Worm (Caenorhabditis elegans): Measurements from ENCODE around the gene F19H6.4.

Gene F19H6.4

ce11 chrX:12347822-12348221 lies 17.7 kb upstream of the F19H6.4 start:
- TF ChIP-seq unc-120 (tag; optimal IDR thresholded peaks at IDR 0.05; ENCODE audit: poor library complexity, severe bottlenecking) (peak; percentile 23), M03D4.4 (tag; optimal IDR thresholded peaks at IDR 0.05) (peak; percentile 39), elt-3 (tag; optimal IDR thresholded peaks at IDR 0.05) (no peak), drap-1 (GFP tag; optimal IDR thresholded peaks at IDR 0.05) (peak; percentile 13), elt-1 (tag; optimal IDR thresholded peaks at IDR 0.05; ENCODE audit: borderline replicate concordance, insufficient read depth) (no peak), sem-2 (GFP tag; optimal IDR thresholded peaks at IDR 0.05) (no peak)

- TF ChIP-seq M03D4.4 (tag; optimal IDR thresholded peaks at IDR 0.05) = no peak
- TF ChIP-seq cnd-1 (tag; optimal IDR thresholded peaks at IDR 0.05) = no peak
- TF ChIP-seq lin-32 (GFP tag; optimal IDR thresholded peaks at IDR 0.05) = no peak
- no peak for TF ChIP-seq mep-1 (tag; optimal IDR thresholded peaks at IDR 0.05)
- TF ChIP-seq nhr-76 (tag; optimal IDR thresholded peaks at IDR 0.05) = no peak
- TF ChIP-seq flh-1 (GFP tag; optimal IDR thresholded peaks at IDR 0.05) = no peak
- TF ChIP-seq unc-120 (tag; optimal IDR thresholded peaks at IDR 0.05; ENCODE audit: poor library complexity, severe bottlenecking) = no peak
- TF ChIP-seq ceh-83 (GFP tag; optimal IDR thresholded peaks at IDR 0.05) = no peak
- no peak for TF ChIP-seq ceh-43 (GFP tag; optimal IDR thresholded peaks at IDR 0.05)
- TF ChIP-seq elt-3 (tag; optimal IDR thresholded peaks at IDR 0.05) = no peak
- TF ChIP-seq tbx-8 (GFP tag; optimal IDR thresholded peaks at IDR 0.05) = no peak
- no peak for TF ChIP-seq lin-13 (tag; optimal IDR thresholded peaks at IDR 0.05)
- TF ChIP-seq drap-1 (GFP tag; optimal IDR thresholded peaks at IDR 0.05) = no peak
- no peak for TF ChIP-seq mab-5 (tag; optimal IDR thresholded peaks at IDR 0.05)
- TF ChIP-seq nhr-12 (tag; optimal IDR thresholded peaks at IDR 0.05) = no peak
- no peak for TF ChIP-seq ces-1 (GFP tag; optimal IDR thresholded peaks at IDR 0.05)
- no peak for TF ChIP-seq ham-2 (GFP tag; optimal IDR thresholded peaks at IDR 0.05)
- TF ChIP-seq ztf-11 (tag; optimal IDR thresholded peaks at IDR 0.05) = no peak
These were observed 17.2 kb upstream of the F19H6.4 start, which contains the start of gene F42F12.14 for ce11 chrX:12348329-12348728. TSS of gene F42F12.14 (plus strand) at chrX:12348629.

ce11 chrX:12350207-12350606 lies 15.3 kb upstream of the F19H6.4 start, which contains the start of gene F42F12.3:
TSS of gene F42F12.3 (plus strand) at chrX:12350578.
- peak; percentile 3 for TF ChIP-seq pha-4 (tag; optimal IDR thresholded peaks at IDR 0.05)
- TF ChIP-seq ceh-43 (GFP tag; optimal IDR thresholded peaks at IDR 0.05) = no peak
- no peak for TF ChIP-seq M03D4.4 (tag; optimal IDR thresholded peaks at IDR 0.05)
- TF ChIP-seq ceh-39 (tag; optimal IDR thresholded peaks at IDR 0.05) = no peak

DNA sequence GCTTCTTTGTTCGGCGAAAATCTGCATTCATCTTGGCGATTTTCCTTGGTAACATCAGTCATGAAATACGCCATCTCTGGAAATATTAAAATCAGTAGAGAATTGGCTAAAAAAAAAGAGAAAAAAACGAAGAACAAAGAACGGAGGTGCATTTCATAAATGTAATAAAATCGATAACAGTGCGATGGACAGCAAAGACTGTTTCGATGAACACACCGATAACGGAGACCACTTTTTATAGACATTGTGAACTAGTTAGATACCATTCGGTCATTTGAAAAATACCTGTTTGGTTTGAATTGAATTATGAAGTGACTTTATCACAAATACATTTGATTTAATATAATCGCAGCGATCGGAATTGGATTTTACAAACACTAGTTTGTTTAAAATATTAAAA lies 12.6 kb upstream of the F19H6.4 start, which contains the start of gene F42F12.4:
TSS of gene F42F12.4 (minus strand) at position 76 of the 400 bp plus-strand sequence.
- TF ChIP-seq mep-1 (tag; optimal IDR thresholded peaks at IDR 0.05) = no peak
- no peak for TF ChIP-seq ceh-43 (GFP tag; optimal IDR thresholded peaks at IDR 0.05)

DNA sequence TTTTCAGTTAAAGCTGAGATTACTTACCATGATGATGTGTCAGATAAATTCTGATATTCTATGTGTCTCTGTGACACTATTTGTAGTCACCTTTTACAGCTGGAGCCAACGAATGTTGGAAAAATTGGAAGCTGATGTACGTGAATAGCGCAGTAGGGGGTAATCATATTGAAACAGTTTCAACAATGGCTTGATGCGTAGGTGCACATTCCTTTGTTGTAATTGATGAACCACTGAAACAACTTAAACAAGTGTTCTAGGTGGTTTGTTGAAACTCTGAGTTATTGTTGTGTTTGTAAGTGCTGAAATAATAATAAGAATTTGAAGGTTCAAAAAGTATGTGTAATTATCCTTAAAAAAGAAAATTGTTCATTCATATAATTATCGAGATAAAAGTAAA lies 8.9 kb upstream of the F19H6.4 start, which contains the start of gene nspc-12:
TSS of gene nspc-12 (minus strand) at position 101 of the 400 bp plus-strand sequence.
- TF ChIP-seq ceh-83 (GFP tag; optimal IDR thresholded peaks at IDR 0.05) (no peak), nhr-76 (tag; optimal IDR thresholded peaks at IDR 0.05) (no peak), unc-120 (tag; optimal IDR thresholded peaks at IDR 0.05; ENCODE audit: poor library complexity, severe bottlenecking) (no peak), tbx-8 (GFP tag; optimal IDR thresholded peaks at IDR 0.05) (no peak), bed-3 (GFP tag; optimal IDR thresholded peaks at IDR 0.05) (no peak), cnd-1 (tag; optimal IDR thresholded peaks at IDR 0.05) (no peak), snpc-4 (tag; optimal IDR thresholded peaks at IDR 0.05) (no peak), elt-3 (tag; optimal IDR thresholded peaks at IDR 0.05) (no peak), ces-1 (GFP tag; optimal IDR thresholded peaks at IDR 0.05) (no peak), nhr-12 (tag; optimal IDR thresholded peaks at IDR 0.05) (no peak), lsy-2 (tag; optimal IDR thresholded peaks at IDR 0.05) (no peak), sptf-1 (tag; optimal IDR thresholded peaks at IDR 0.05) (no peak), sem-2 (GFP tag; optimal IDR thresholded peaks at IDR 0.05) (no peak), mls-2 (tag; optimal IDR thresholded peaks at IDR 0.05) (no peak), M03D4.4 (tag; optimal IDR thresholded peaks at IDR 0.05) (no peak), pha-4 (tag; optimal IDR thresholded peaks at IDR 0.05) (no peak), flh-1 (GFP tag; optimal IDR thresholded peaks at IDR 0.05) (no peak), nhr-237 (tag; optimal IDR thresholded peaks at IDR 0.05) (no peak)

- no peak for TF ChIP-seq zip-8 (tag; optimal IDR thresholded peaks at IDR 0.05)
- no peak for TF ChIP-seq lin-32 (GFP tag; optimal IDR thresholded peaks at IDR 0.05)
- TF ChIP-seq unc-120 (tag; optimal IDR thresholded peaks at IDR 0.05; ENCODE audit: poor library complexity, severe bottlenecking) = no peak
- no peak for TF ChIP-seq unc-62 (GFP tag; optimal IDR thresholded peaks at IDR 0.05)
- no peak for TF ChIP-seq flh-1 (GFP tag; optimal IDR thresholded peaks at IDR 0.05)
- TF ChIP-seq cnd-1 (tag; optimal IDR thresholded peaks at IDR 0.05) = no peak
- TF ChIP-seq mab-5 (tag; optimal IDR thresholded peaks at IDR 0.05) = no peak
- TF ChIP-seq nhr-28 (tag; optimal IDR thresholded peaks at IDR 0.05) = no peak
These were observed 8.4 kb upstream of the F19H6.4 start, which contains the start of gene nspc-13 for ce11 chrX:12357127-12357526. TSS of gene nspc-13 (plus strand) at chrX:12357427.

All from whole organism, mixed stage, embryonic.